Worm (Caenorhabditis elegans) whole organism, L3 larva: Measurements from ENCODE around the gene mrp-5.

Experiments
- ZK546.5 ChIP-seq: sonication (generic microtip); optimal IDR thresholded peaks from 2 replicates; lab custom pipeline; 2017; ENCODE audit warnings: missing biosample characterization, missing genetic modification characterization
- fkh-10 ChIP-seq: sonication (generic microtip); optimal IDR thresholded peaks from 2 replicates; lab custom pipeline; 2017; ENCODE audit warnings: missing biosample characterization, missing genetic modification reagents, missing genetic modification characterization
- lin-39 ChIP-seq: fragments of 150-350 bp; optimal IDR thresholded peaks from 2 replicates; lab custom pipeline; 2018; ENCODE audit warnings: missing biosample characterization, missing genetic modification reagents, missing genetic modification characterization
- mml-1 ChIP-seq: fragments of 150-350 bp; sonication (generic microtip); optimal IDR thresholded peaks from 3 replicates; lab custom pipeline; 2014; ENCODE audit warnings: missing biosample characterization, missing genetic modification characterization
- nhr-25 ChIP-seq: sonication (generic microtip); optimal IDR thresholded peaks from 2 replicates; lab custom pipeline; 2017; ENCODE audit warnings: missing biosample characterization, missing genetic modification characterization
- pqm-1 ChIP-seq: fragments of 150-350 bp; optimal IDR thresholded peaks from 2 replicates; lab custom pipeline; 2017; ENCODE audit warnings: missing biosample characterization, missing genetic modification characterization, inconsistent platforms

ce11 chrX:14928854-14929253 is 17.3 kb downstream of the mrp-5 start, which contains the start of gene ntr-2:
- TF ChIP-seq nhr-25 (tag; lab: Kevin White, UChicago): no peak
- TF ChIP-seq fkh-10 (GFP tag; lab: Kevin White, UChicago): no peak
- TF ChIP-seq pqm-1 (tag; lab: Kevin White, UChicago): no peak
- TF ChIP-seq ZK546.5 (tag; lab: Kevin White, UChicago): no peak
- TF ChIP-seq mml-1 (tag; lab: Kevin White, UChicago): no peak
- no peak for TF ChIP-seq lin-39 (tag; lab: Kevin White, UChicago)
